Worm (Caenorhabditis elegans) whole organism, L1 larva: ENCODE data around the gene nhr-211.

ENCODE experiments used
- C16A3.4 ChIP-seq: fragments of 150-350 bp; optimal IDR thresholded peaks from 2 replicates; lab custom pipeline; 2014; ENCODE audit warnings: missing biosample characterization, missing genetic modification characterization
- alr-1 ChIP-seq: fragments of 200-800 bp; sonication (Bioruptor generic); optimal IDR thresholded peaks from 2 replicates; lab custom pipeline; 2018; ENCODE audit warnings: borderline replicate concordance, mild to moderate bottlenecking, missing genetic modification characterization, missing compliant biosample characterization
- aly-2 ChIP-seq: fragments of 150-350 bp; optimal IDR thresholded peaks from 2 replicates; lab custom pipeline; 2014; ENCODE audit warnings: missing biosample characterization, missing genetic modification characterization
- ama-1 ChIP-seq: fragments of 150-350 bp; optimal IDR thresholded peaks from 2 replicates; lab custom pipeline; 2014
- ceh-88 ChIP-seq: fragments of 200-800 bp; sonication (Bioruptor generic); IDR thresholded peaks from 2 replicates; pipeline ENCODE4 v1.3.6; 2022; ENCODE audit warnings: missing genetic modification characterization, missing compliant biosample characterization
- elt-3 ChIP-seq, 6 experiments: fragments of 150-350 bp in 1 of 6; sonication (generic microtip); optimal IDR thresholded peaks; 2 replicates each; lab custom pipeline; 2017 to 2018; ENCODE audit warnings: missing biosample characterization in 6 of 6, missing genetic modification characterization in 6 of 6, inconsistent platforms in 1 of 6
- fkh-10 ChIP-seq: sonication (generic microtip); optimal IDR thresholded peaks from 2 replicates; lab custom pipeline; 2017; ENCODE audit warnings: missing biosample characterization, missing genetic modification reagents, missing genetic modification characterization
- hpl-2 ChIP-seq: fragments of 150-350 bp; optimal IDR thresholded peaks from 2 replicates; lab custom pipeline; 2014; ENCODE audit warnings: missing biosample characterization, missing genetic modification reagents, missing genetic modification characterization
- nhr-28 ChIP-seq: fragments of 150-350 bp; optimal IDR thresholded peaks from 2 replicates; lab custom pipeline; 2014; ENCODE audit warnings: missing biosample characterization, missing genetic modification characterization
- nhr-71 ChIP-seq: sonication (generic microtip); optimal IDR thresholded peaks from 2 replicates; lab custom pipeline; 2016; ENCODE audit warnings: mild to moderate bottlenecking, missing genetic modification characterization, moderate library complexity, missing compliant biosample characterization
- skn-1 ChIP-seq: fragments of 150-350 bp; optimal IDR thresholded peaks from 2 replicates; lab custom pipeline; 2014; ENCODE audit warnings: missing biosample characterization, missing genetic modification characterization
- snu-23 ChIP-seq: sonication (generic microtip); optimal IDR thresholded peaks from 2 replicates; lab custom pipeline; 2016; ENCODE audit warnings: missing genetic modification characterization, missing compliant biosample characterization
- unc-62 ChIP-seq: fragments of 150-350 bp; optimal IDR thresholded peaks from 2 replicates; lab custom pipeline; 2014; ENCODE audit warnings: missing biosample characterization, missing genetic modification reagents, missing genetic modification characterization

DNA sequence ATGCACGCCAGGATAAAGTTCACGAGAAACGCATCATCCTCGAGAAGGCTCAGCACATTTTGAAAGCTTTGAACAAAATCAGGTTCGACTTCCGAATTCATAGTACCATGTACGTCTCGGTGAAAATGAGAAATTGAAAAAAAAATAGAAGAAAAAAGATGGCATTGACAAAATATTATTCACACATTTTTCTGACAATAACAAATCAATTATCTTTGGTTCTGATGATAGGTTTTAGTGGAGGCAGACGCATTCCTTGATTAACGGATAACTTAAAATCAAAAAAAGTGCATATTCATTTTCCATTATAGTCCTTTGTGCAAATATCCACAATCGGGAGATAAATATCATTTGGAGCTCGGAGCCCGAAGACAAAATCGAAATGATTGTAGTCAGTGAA is 34.7 kb downstream of the nhr-211 start, which contains the start of gene srw-107:
- TF ChIP-seq hpl-2 (GFP tag; lab: Kevin White, UChicago): no peak
- no peak for TF ChIP-seq nhr-71 (tag; lab: Kevin White, UChicago)
- no peak for TF ChIP-seq elt-3 (tag; optimal IDR thresholded peaks at IDR 0.05; lab: Kevin White, UChicago)
- TF ChIP-seq skn-1: no peak
- no peak for TF ChIP-seq fkh-10
- TF ChIP-seq snu-23 (GFP tag; lab: Kevin White, UChicago): no peak
- no peak for TF ChIP-seq unc-62 (GFP tag; lab: Kevin White, UChicago)
- TF ChIP-seq nhr-28: no peak
- TF ChIP-seq ama-1 (lab: Kevin White, UChicago): no peak
- no peak for TF ChIP-seq alr-1 (tag; lab: Kevin White, UChicago)
- TF ChIP-seq C16A3.4 (tag; lab: Kevin White, UChicago): no peak
- no peak for TF ChIP-seq ceh-88 (GFP tag; lab: Robert Waterston, UW)
- TF ChIP-seq aly-2: no peak
